Fruit fly (Drosophila melanogaster): ENCODE results near the gene wor.

wor gene

dm6 chr2L:15429671-15430070, 4.3 kb upstream of the wor start:
- TF ChIP-seq dsx (GFP tag; optimal IDR thresholded peaks at IDR 0.05; ENCODE audit: poor library complexity, severe bottlenecking) (no peak), CG3919 (GFP tag; optimal IDR thresholded peaks at IDR 0.05) (no peak), CG3032 (tag; optimal IDR thresholded peaks at IDR 0.05) (no peak), CG4318 (GFP tag; optimal IDR thresholded peaks at IDR 0.05) (no peak), ss (GFP tag; optimal IDR thresholded peaks at IDR 0.05) (no peak), CG7368 (GFP tag; optimal IDR thresholded peaks at IDR 0.05) (no peak), CG1621 (tag; optimal IDR thresholded peaks at IDR 0.05) (no peak), salr (GFP tag; optimal IDR thresholded peaks at IDR 0.05) (no peak), CG6792 (GFP tag; optimal IDR thresholded peaks at IDR 0.05) (no peak), Met (GFP tag; optimal IDR thresholded peaks at IDR 0.05) (no peak), Sox14 (GFP tag; optimal IDR thresholded peaks at IDR 0.05) (no peak), Hr38 (GFP tag; optimal IDR thresholded peaks at IDR 0.05) (no peak), Blimp-1 (GFP tag; optimal IDR thresholded peaks at IDR 0.05) (no peak), Sox102F (GFP tag; optimal IDR thresholded peaks at IDR 0.05) (no peak), CG11902 (GFP tag; optimal IDR thresholded peaks at IDR 0.05) (no peak), CG6276 (GFP tag; optimal IDR thresholded peaks at IDR 0.05) (no peak), acj6 (GFP tag; optimal IDR thresholded peaks at IDR 0.05) (no peak), pdm3 (GFP tag; optimal IDR thresholded peaks at IDR 0.05) (no peak), CG6854 (GFP tag; optimal IDR thresholded peaks at IDR 0.05) (no peak), Sox15 (GFP tag; optimal IDR thresholded peaks at IDR 0.05) (no peak)

dm6 chr2L:15426736-15427222, 1.4 kb upstream of the wor start:
- TF ChIP-seq Hr39 (GFP tag; optimal IDR thresholded peaks at IDR 0.05) (no peak), esn (GFP tag; optimal IDR thresholded peaks at IDR 0.05) (no peak), CG9139 (GFP tag; optimal IDR thresholded peaks at IDR 0.05) (no peak), ss (GFP tag; optimal IDR thresholded peaks at IDR 0.05) (no peak), CG7368 (GFP tag; optimal IDR thresholded peaks at IDR 0.05) (no peak), topi (GFP tag; optimal IDR thresholded peaks at IDR 0.05) (no peak), CG15336 (GFP tag; IDR thresholded peaks at IDR 0.05) (no peak), dsx (GFP tag; optimal IDR thresholded peaks at IDR 0.05; ENCODE audit: poor library complexity, severe bottlenecking) (no peak), CG6808 (GFP tag; optimal IDR thresholded peaks at IDR 0.05) (no peak), CG1621 (tag; optimal IDR thresholded peaks at IDR 0.05) (no peak), CG8632 (GFP tag; optimal IDR thresholded peaks at IDR 0.05) (no peak), CG32006 (GFP tag; optimal IDR thresholded peaks at IDR 0.05) (no peak), svp (GFP tag) (no peak), CG11762 (GFP tag; optimal IDR thresholded peaks at IDR 0.05; ENCODE audit: insufficient read depth) (no peak), CG3919 (GFP tag; optimal IDR thresholded peaks at IDR 0.05) (no peak), CG6792 (GFP tag; optimal IDR thresholded peaks at IDR 0.05) (no peak), salr (GFP tag; optimal IDR thresholded peaks at IDR 0.05) (no peak), dac (GFP tag; optimal IDR thresholded peaks at IDR 0.05) (no peak), fkh (GFP tag; optimal IDR thresholded peaks at IDR 0.05) (no peak)

dm6 chr2L:15424135-15424534, 1.2 kb downstream of the wor start:
- TF ChIP-seq svp (GFP tag) (peak; percentile 52), ss (GFP tag; optimal IDR thresholded peaks at IDR 0.05) (no peak)

DNA sequence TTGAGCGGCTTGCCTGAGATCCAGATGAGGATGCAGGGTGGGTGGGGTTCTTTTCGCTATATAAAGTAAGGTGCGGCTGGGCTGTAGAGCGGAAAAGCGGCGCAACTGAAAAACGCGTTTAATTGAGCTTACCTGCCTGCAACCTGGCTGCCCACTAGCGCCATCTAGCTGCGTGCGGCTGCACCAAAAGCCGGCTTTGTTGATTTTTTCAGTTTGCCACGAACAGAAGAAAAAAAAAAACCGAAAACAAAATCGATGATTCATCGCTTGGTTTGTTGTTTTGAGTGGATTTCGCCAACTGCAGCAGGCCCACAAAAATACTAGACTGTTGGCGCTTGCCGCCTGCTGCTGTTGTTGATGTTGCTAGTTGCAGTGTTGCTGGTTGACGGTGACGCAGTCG, 2.9 kb downstream of the wor start:
- TF ChIP-seq CG9139 (GFP tag; optimal IDR thresholded peaks at IDR 0.05) (no peak), CG6276 (GFP tag; optimal IDR thresholded peaks at IDR 0.05) (peak; percentile 69), salr (GFP tag; optimal IDR thresholded peaks at IDR 0.05) (no peak), Lpt (GFP tag; optimal IDR thresholded peaks at IDR 0.05) (peak; percentile 44), eg (GFP tag; IDR thresholded peaks at IDR 0.05) (peak; percentile 87), CG16779 (tag; optimal IDR thresholded peaks at IDR 0.05) (peak; percentile 26), CG15336 (GFP tag; IDR thresholded peaks at IDR 0.05) (peak; percentile 74), Ets96B (tag; optimal IDR thresholded peaks at IDR 0.05) (no peak), dac (GFP tag; optimal IDR thresholded peaks at IDR 0.05) (peak; percentile 11), CG11294 (GFP tag; IDR thresholded peaks at IDR 0.05) (0 out of 2 replicates have a peak, but pooled peaks have one; percentile 20), CG8119 (GFP tag; IDR thresholded peaks at IDR 0.05) (peak; percentile 85), CG6163 (GFP tag; IDR thresholded peaks at IDR 0.05) (peak; percentile 79), CG32006 (GFP tag; optimal IDR thresholded peaks at IDR 0.05) (peak; percentile 28), CG6808 (GFP tag; optimal IDR thresholded peaks at IDR 0.05) (peak; percentile 58), Gug (GFP tag; IDR thresholded peaks at IDR 0.05) (peak; percentile 38), Eip78C (GFP tag) (no peak), ss (GFP tag; optimal IDR thresholded peaks at IDR 0.05) (peak; percentile 40 to 54), Hr4 (GFP tag; optimal IDR thresholded peaks at IDR 0.05) (peak; percentile 10), net (GFP tag; optimal IDR thresholded peaks at IDR 0.05) (peak; percentile 26)

Data from whole organism, prepupa.